Worm (Caenorhabditis elegans): ENCODE measurements around the gene F58B4.3.
A peak's percentile ranks its signal among the peaks of the same experiment; 100 is the strongest.

Gene F58B4.3

DNA sequence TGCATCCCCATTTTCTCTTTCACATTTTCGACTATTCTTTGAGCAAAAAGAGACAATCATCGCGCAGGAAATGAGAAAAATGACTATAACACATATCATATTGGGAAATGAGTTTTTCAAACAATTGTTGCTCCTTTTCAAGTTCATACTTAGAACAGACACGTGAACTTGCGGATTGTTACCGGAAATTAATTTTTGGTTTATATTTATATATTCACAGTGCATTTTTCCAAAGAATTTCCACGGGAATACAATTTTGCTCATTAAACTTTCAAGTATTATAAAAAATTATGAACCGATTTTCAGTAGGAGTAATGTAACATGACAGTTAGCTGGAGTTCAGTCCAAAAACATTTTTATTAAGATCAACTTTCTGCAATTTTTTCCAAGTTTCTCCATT lies 6.4 kb upstream of the F58B4.3 start, which contains the start of gene F58B4.7:
TSS of gene F58B4.7 (minus strand) at position 101 of the 400 bp plus-strand sequence.
- TF ChIP-seq nhr-2 (tag; optimal IDR thresholded peaks at IDR 0.05) (no peak), sptf-1 (tag; optimal IDR thresholded peaks at IDR 0.05) (no peak), bed-3 (GFP tag; optimal IDR thresholded peaks at IDR 0.05) (no peak), ceh-83 (GFP tag; optimal IDR thresholded peaks at IDR 0.05) (no peak), nhr-237 (tag; optimal IDR thresholded peaks at IDR 0.05) (no peak), sem-2 (GFP tag; optimal IDR thresholded peaks at IDR 0.05) (no peak), cnd-1 (tag; optimal IDR thresholded peaks at IDR 0.05) (no peak), pha-4 (tag; optimal IDR thresholded peaks at IDR 0.05) (no peak), tbx-8 (GFP tag; optimal IDR thresholded peaks at IDR 0.05) (no peak), lin-32 (GFP tag; optimal IDR thresholded peaks at IDR 0.05) (no peak), elt-3 (tag; optimal IDR thresholded peaks at IDR 0.05) (no peak), flh-1 (GFP tag; optimal IDR thresholded peaks at IDR 0.05) (no peak), lsy-2 (tag; optimal IDR thresholded peaks at IDR 0.05) (no peak), ces-1 (GFP tag; optimal IDR thresholded peaks at IDR 0.05) (no peak), ham-2 (GFP tag; optimal IDR thresholded peaks at IDR 0.05) (no peak)

DNA sequence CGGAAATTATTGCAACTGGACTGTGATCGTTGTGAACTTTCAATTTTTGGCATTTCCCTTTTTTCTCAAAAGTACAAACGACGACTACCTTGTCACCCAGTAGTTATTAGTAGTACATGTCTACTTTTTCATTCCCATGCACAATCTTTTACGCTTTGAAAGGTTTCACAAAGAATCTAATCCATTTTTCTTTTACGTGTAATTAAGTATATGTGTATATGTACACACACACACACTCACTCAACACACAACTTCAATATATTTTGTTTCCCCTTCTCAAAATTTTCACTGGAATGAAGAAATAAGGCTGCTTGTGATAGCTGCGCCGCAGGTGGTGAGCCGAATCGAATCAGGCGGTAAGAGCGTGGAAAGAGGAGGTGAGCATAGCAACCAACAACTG lies 4.9 kb upstream of the F58B4.3 start, which contains the start of gene F58B4.6:
TSS of gene F58B4.6 (plus strand) at position 301 of the 400 bp plus-strand sequence.
- TF ChIP-seq lsy-2 (tag; optimal IDR thresholded peaks at IDR 0.05) (no peak), lin-32 (GFP tag; optimal IDR thresholded peaks at IDR 0.05) (no peak), ces-1 (GFP tag; optimal IDR thresholded peaks at IDR 0.05) (peak; percentile 28)

DNA sequence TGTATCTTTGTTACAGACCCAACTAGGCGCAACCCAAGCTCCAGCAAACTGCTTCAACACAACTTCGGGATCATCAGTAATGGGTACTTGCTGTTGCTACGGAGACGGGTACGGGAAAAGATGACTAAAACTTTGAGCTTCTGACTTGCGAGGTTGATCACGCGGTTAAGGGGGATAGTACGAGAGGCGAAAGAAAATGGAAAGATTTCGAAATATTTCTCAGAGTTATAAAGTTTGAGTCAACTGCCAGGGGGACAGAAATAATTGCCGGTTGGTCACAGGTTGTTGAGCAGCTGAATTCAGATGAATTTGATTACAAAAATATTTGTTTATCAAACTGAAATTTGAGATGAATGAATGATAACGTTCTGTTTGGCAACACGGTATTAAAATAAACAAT lies 4.0 kb upstream of the F58B4.3 start:
- TF ChIP-seq nhr-28 (tag; optimal IDR thresholded peaks at IDR 0.05) (no peak), lsy-2 (tag; optimal IDR thresholded peaks at IDR 0.05) (no peak), nhr-76 (tag; optimal IDR thresholded peaks at IDR 0.05) (no peak), hlh-1 (tag; optimal IDR thresholded peaks at IDR 0.05) (no peak), lin-32 (GFP tag; optimal IDR thresholded peaks at IDR 0.05) (no peak), ceh-39 (tag; optimal IDR thresholded peaks at IDR 0.05) (no peak), ces-1 (GFP tag; optimal IDR thresholded peaks at IDR 0.05) (no peak), bed-3 (GFP tag; optimal IDR thresholded peaks at IDR 0.05) (no peak), nhr-237 (tag; optimal IDR thresholded peaks at IDR 0.05) (no peak), sptf-1 (tag; optimal IDR thresholded peaks at IDR 0.05) (no peak), zip-8 (tag; optimal IDR thresholded peaks at IDR 0.05) (no peak), M03D4.4 (tag; optimal IDR thresholded peaks at IDR 0.05) (no peak)

DNA sequence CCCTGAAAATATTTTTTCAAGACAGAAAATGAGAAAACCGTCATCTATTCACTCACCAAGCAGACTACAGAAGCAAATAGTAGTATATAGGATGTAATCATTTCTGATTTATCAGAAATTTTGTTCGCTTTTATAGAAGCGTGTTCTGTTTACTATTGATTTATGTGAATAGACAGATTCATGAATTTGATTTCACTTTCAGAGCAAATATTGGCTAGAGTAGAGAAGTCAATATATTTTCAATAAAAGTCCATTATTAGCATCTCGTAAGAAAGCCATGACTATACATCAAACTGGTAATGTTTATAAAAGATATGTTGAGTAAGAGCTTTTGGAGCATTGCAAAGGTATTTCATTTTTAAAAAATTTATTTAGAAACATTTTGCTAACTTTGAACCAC lies 1.6 kb downstream of the F58B4.3 start, which contains the start of gene scvp-1:
TSS of gene scvp-1 (minus strand) at position 101 of the 400 bp plus-strand sequence.
- TF ChIP-seq ham-2 (GFP tag; optimal IDR thresholded peaks at IDR 0.05), result no peak
- TF ChIP-seq pha-4 (tag; optimal IDR thresholded peaks at IDR 0.05), result no peak
- TF ChIP-seq nhr-28 (tag; optimal IDR thresholded peaks at IDR 0.05), result no peak
- TF ChIP-seq hlh-1 (tag; optimal IDR thresholded peaks at IDR 0.05), result no peak
- no peak for TF ChIP-seq blmp-1 (tag; optimal IDR thresholded peaks at IDR 0.05)
- no peak for TF ChIP-seq ces-1 (GFP tag; optimal IDR thresholded peaks at IDR 0.05)
- no peak for TF ChIP-seq nhr-237 (tag; optimal IDR thresholded peaks at IDR 0.05)
- TF ChIP-seq ceh-43 (GFP tag; optimal IDR thresholded peaks at IDR 0.05), result no peak

DNA sequence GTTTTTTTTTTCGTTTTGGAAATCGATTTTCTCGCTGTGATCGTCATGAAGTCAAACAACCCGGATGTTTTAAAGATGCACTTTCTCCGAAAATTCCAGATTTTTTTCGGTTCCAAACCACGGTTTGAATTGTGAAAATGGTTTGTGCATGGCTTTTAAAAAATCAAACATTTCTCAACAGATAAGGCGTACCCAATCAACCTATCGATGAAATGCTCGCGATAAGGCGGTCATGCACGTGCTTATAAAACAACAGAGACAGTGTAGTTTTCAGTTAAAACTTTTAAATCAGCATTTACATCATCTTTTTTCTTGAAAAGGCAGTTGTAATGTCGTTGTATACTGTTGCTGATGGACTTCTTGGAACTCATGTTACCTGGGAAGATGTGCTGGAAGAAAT lies 2.8 kb downstream of the F58B4.3 start, which contains the start of gene F58B4.5:
TSS of gene F58B4.5 (plus strand) at position 283 of the 400 bp plus-strand sequence.
- TF ChIP-seq flh-1 (GFP tag; optimal IDR thresholded peaks at IDR 0.05), result no peak
- no peak for TF ChIP-seq sem-2 (GFP tag; optimal IDR thresholded peaks at IDR 0.05)
- TF ChIP-seq elt-1 (tag; optimal IDR thresholded peaks at IDR 0.05; ENCODE audit: borderline replicate concordance, insufficient read depth), result no peak

DNA sequence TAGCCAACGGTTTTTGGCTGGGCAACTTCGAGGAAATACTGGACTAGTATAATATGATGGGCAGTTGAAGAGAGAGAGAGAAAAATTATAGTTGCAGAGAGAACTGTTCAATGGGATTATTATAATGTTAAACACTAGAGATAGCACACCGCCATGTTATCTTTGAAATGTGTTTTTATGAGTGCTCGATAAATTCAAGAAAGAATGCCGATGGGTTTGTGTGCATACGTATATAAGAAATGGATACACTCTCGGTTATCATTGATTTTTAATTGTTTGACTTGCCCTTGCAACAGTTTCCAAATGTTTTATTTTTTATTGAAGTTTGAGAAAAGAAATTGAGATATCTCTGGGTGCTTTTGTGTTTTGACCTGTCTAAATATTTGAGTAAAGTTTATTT lies 7.1 kb downstream of the F58B4.3 start, which contains the start of gene F17C11.12:
TSS of gene F17C11.12 (minus strand) at position 240 of the 400 bp plus-strand sequence.
- TF ChIP-seq ceh-83 (GFP tag; optimal IDR thresholded peaks at IDR 0.05) (no peak), nhr-76 (tag; optimal IDR thresholded peaks at IDR 0.05) (no peak), zip-8 (tag; optimal IDR thresholded peaks at IDR 0.05) (no peak), lin-13 (tag; optimal IDR thresholded peaks at IDR 0.05) (no peak), nhr-2 (tag; optimal IDR thresholded peaks at IDR 0.05) (no peak), nhr-12 (tag; optimal IDR thresholded peaks at IDR 0.05) (no peak), mep-1 (tag; optimal IDR thresholded peaks at IDR 0.05) (no peak), elt-1 (tag; optimal IDR thresholded peaks at IDR 0.05; ENCODE audit: borderline replicate concordance, insufficient read depth) (no peak), snpc-4 (tag; optimal IDR thresholded peaks at IDR 0.05) (no peak), sptf-1 (tag; optimal IDR thresholded peaks at IDR 0.05) (no peak), unc-39 (tag; optimal IDR thresholded peaks at IDR 0.05) (no peak), unc-62 (GFP tag; optimal IDR thresholded peaks at IDR 0.05) (no peak), mab-5 (tag; optimal IDR thresholded peaks at IDR 0.05) (no peak), blmp-1 (tag; optimal IDR thresholded peaks at IDR 0.05) (no peak), tbx-8 (GFP tag; optimal IDR thresholded peaks at IDR 0.05) (no peak), flh-1 (GFP tag; optimal IDR thresholded peaks at IDR 0.05) (no peak), ham-2 (GFP tag; optimal IDR thresholded peaks at IDR 0.05) (no peak)
